ENCODE assay signal across 5 worm cellular contexts in the genomic region with DNA sequence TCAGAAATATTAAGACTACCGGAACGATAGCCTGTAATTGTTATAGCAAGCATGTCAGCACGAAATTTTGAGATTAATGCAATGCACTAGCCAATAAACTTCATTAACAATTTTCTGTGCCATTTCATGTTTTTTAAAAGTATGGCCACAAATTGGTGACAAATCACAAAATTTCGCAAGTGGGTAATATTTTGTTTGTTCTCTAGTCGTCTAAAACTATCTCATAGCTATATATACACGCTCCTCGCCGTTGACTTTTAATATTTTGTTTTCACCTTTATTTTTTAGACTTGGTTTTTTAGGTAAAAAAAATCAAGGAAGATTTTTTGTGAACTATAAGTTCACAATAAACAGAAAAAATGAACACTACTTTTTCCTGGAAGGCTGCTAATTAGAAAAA.
TF ChIP-seq lines count a peak whose summit lies in the region.

No protein-coding gene starts in this region.

TF ChIP-seq in whole organism, L1 larva, 84 proteins besides CTCF, POLR2A, EP300 and RAD21 (continues in another document):
- no peak for TF ChIP-seq unc-98 (GFP tag; IDR thresholded peaks at IDR 0.05; lab: Robert Waterston, UW)
- TF ChIP-seq blmp-1 (tag; optimal IDR thresholded peaks at IDR 0.05; lab: Kevin White, UChicago) = no peak
- TF ChIP-seq unc-62 (GFP tag; optimal IDR thresholded peaks at IDR 0.05; lab: Kevin White, UChicago) = no peak
- no peak for TF ChIP-seq snpc-4 (tag; optimal IDR thresholded peaks at IDR 0.05; lab: Kevin White, UChicago)
- TF ChIP-seq nhr-12 (tag; optimal IDR thresholded peaks at IDR 0.05; lab: Kevin White, UChicago) = no peak
- no peak for TF ChIP-seq snu-23 (GFP tag; optimal IDR thresholded peaks at IDR 0.05; lab: Kevin White, UChicago)
- TF ChIP-seq nhr-76 (tag; optimal IDR thresholded peaks at IDR 0.05; lab: Kevin White, UChicago) = no peak
- no peak for TF ChIP-seq pag-3 (tag; optimal IDR thresholded peaks at IDR 0.05; lab: Kevin White, UChicago; ENCODE audit: borderline replicate concordance, insufficient read depth)
- TF ChIP-seq nhr-19 (GFP tag; conservative IDR thresholded peaks at IDR 0.05; lab: Robert Waterston, UW) = no peak
- peak; percentile 22 for TF ChIP-seq nhr-20 (tag; optimal IDR thresholded peaks at IDR 0.05; lab: Kevin White, UChicago)
- no peak for TF ChIP-seq hpl-2 (GFP tag; optimal IDR thresholded peaks at IDR 0.05; lab: Kevin White, UChicago)
- TF ChIP-seq vab-15 (tag; optimal IDR thresholded peaks at IDR 0.05; lab: Kevin White, UChicago) = no peak
- no peak for TF ChIP-seq unc-130 (tag; optimal IDR thresholded peaks at IDR 0.05; lab: Kevin White, UChicago)
- TF ChIP-seq pqm-1 (tag; optimal IDR thresholded peaks at IDR 0.05; lab: Kevin White, UChicago) = no peak
- TF ChIP-seq efl-1 (optimal IDR thresholded peaks at IDR 0.05; lab: Kevin White, UChicago) = peak; percentile 18 to 27
- peak in 1 of 2 experiments; percentile 53 for TF ChIP-seq efl-1 (GFP tag; optimal IDR thresholded peaks at IDR 0.05 in 1 of 2; lab: Kevin White, UChicago)
- TF ChIP-seq nhr-77 (tag; optimal IDR thresholded peaks at IDR 0.05; lab: Kevin White, UChicago) = peak; percentile 36
- no peak for TF ChIP-seq tbx-2 (tag; optimal IDR thresholded peaks at IDR 0.05; lab: Kevin White, UChicago)

TF ChIP-seq in whole organism, L2 larva, 48 proteins besides CTCF, POLR2A, EP300 and RAD21 (continues in another document):
- TF ChIP-seq gmeb-1 (tag; optimal IDR thresholded peaks at IDR 0.05; lab: Kevin White, UChicago) = peak; percentile 22
- TF ChIP-seq ama-1 (optimal IDR thresholded peaks at IDR 0.05; lab: Kevin White, UChicago) = no peak
- TF ChIP-seq nhr-23 (tag; optimal IDR thresholded peaks at IDR 0.05; lab: Kevin White, UChicago) = no peak
- no peak for TF ChIP-seq ZK546.5 (tag; optimal IDR thresholded peaks at IDR 0.05; lab: Kevin White, UChicago)
- no peak for TF ChIP-seq nhr-10 (tag; optimal IDR thresholded peaks at IDR 0.05; lab: Kevin White, UChicago)
- no peak for TF ChIP-seq mab-5 (tag; optimal IDR thresholded peaks at IDR 0.05; lab: Kevin White, UChicago)
- no peak for TF ChIP-seq nhr-12 (tag; optimal IDR thresholded peaks at IDR 0.05; lab: Kevin White, UChicago)
- TF ChIP-seq sma-3 (GFP tag; optimal IDR thresholded peaks at IDR 0.05; lab: Kevin White, UChicago) = no peak
- TF ChIP-seq egl-27 (tag; optimal IDR thresholded peaks at IDR 0.05; lab: Kevin White, UChicago) = no peak
- TF ChIP-seq zag-1 (tag; optimal IDR thresholded peaks at IDR 0.05; lab: Kevin White, UChicago) = no peak
- peak; percentile 59 for TF ChIP-seq skn-1 (tag; optimal IDR thresholded peaks at IDR 0.05; lab: Kevin White, UChicago)
- no peak for TF ChIP-seq F13H6.1 (tag; optimal IDR thresholded peaks at IDR 0.05; lab: Kevin White, UChicago)
- TF ChIP-seq ztf-11 (tag; optimal IDR thresholded peaks at IDR 0.05; lab: Kevin White, UChicago) = no peak
- TF ChIP-seq ceh-82 (tag; optimal IDR thresholded peaks at IDR 0.05; lab: Kevin White, UChicago) = no peak
- TF ChIP-seq C34F6.9 (tag; optimal IDR thresholded peaks at IDR 0.05; lab: Kevin White, UChicago) = peak; percentile 19
- peak; percentile 24 for TF ChIP-seq fos-1 (tag; optimal IDR thresholded peaks at IDR 0.05; lab: Kevin White, UChicago)
- no peak for TF ChIP-seq nhr-77 (tag; optimal IDR thresholded peaks at IDR 0.05; lab: Kevin White, UChicago)
- no peak for TF ChIP-seq elt-3 (tag; optimal IDR thresholded peaks at IDR 0.05; lab: Kevin White, UChicago)
- TF ChIP-seq unc-55 (GFP tag; optimal IDR thresholded peaks at IDR 0.05; lab: Kevin White, UChicago) = no peak

TF ChIP-seq in whole organism, L3 larva, 47 proteins besides CTCF, POLR2A, EP300 and RAD21:
- TF ChIP-seq jun-1 (tag; optimal IDR thresholded peaks at IDR 0.05; lab: Kevin White, UChicago) (no peak), nhr-23 (tag; optimal IDR thresholded peaks at IDR 0.05; lab: Kevin White, UChicago) (no peak), ceh-16 (tag; optimal IDR thresholded peaks at IDR 0.05; lab: Kevin White, UChicago) (no peak), pqm-1 (tag; optimal IDR thresholded peaks at IDR 0.05; lab: Kevin White, UChicago) (peak; percentile 53), elt-2 (tag; optimal IDR thresholded peaks at IDR 0.05; lab: Kevin White, UChicago) (peak; percentile 29), unc-62 (GFP tag; optimal IDR thresholded peaks at IDR 0.05; lab: Kevin White, UChicago) (no peak), egl-27 (tag; optimal IDR thresholded peaks at IDR 0.05; lab: Kevin White, UChicago) (no peak), nhr-77 (tag; optimal IDR thresholded peaks at IDR 0.05; lab: Kevin White, UChicago) (no peak), pha-4 (tag; optimal IDR thresholded peaks at IDR 0.05; lab: Kevin White, UChicago) (peak; percentile 81), tbx-2 (tag; optimal IDR thresholded peaks at IDR 0.05; lab: Kevin White, UChicago) (no peak), skn-1 (tag; optimal IDR thresholded peaks at IDR 0.05; lab: Kevin White, UChicago) (peak; percentile 33), ztf-4 (tag; optimal IDR thresholded peaks at IDR 0.05; lab: Kevin White, UChicago) (no peak), ZK546.5 (tag; optimal IDR thresholded peaks at IDR 0.05; lab: Kevin White, UChicago) (no peak), nfya-1 (tag; optimal IDR thresholded peaks at IDR 0.05; lab: Kevin White, UChicago; ENCODE audit: insufficient read depth) (no peak), nhr-25 (tag; optimal IDR thresholded peaks at IDR 0.05; lab: Kevin White, UChicago) (no peak)

TF ChIP-seq in whole organism, L4 larva, 104 proteins besides CTCF, POLR2A, EP300 and RAD21:
- TF ChIP-seq tag-97 (GFP tag; IDR thresholded peaks at IDR 0.05; lab: Robert Waterston, UW) (no peak), nhr-28 (tag; optimal IDR thresholded peaks at IDR 0.05; lab: Kevin White, UChicago) (peak; percentile 57), lin-1 (GFP tag; IDR thresholded peaks at IDR 0.05; lab: Robert Waterston, UW) (no peak), pqm-1 (tag; optimal IDR thresholded peaks at IDR 0.05; lab: Kevin White, UChicago) (peak; percentile 8), dmd-6 (GFP tag; IDR thresholded peaks at IDR 0.05; lab: Robert Waterston, UW) (peak; percentile 31; the same call in 1 of the 2 replicates), nhr-111 (GFP tag; optimal IDR thresholded peaks at IDR 0.05; lab: Kevin White, UChicago) (no peak), daf-16 (GFP tag; optimal IDR thresholded peaks at IDR 0.05; lab: Kevin White, UChicago) (no peak), daf-16 (tag; optimal IDR thresholded peaks at IDR 0.05; lab: Kevin White, UChicago) (peak; percentile 83), sdz-12 (GFP tag; optimal IDR thresholded peaks at IDR 0.05; lab: Kevin White, UChicago) (no peak), zag-1 (tag; optimal IDR thresholded peaks at IDR 0.05; lab: Kevin White, UChicago) (no peak), ceh-32 (tag; optimal IDR thresholded peaks at IDR 0.05; lab: Kevin White, UChicago; ENCODE audit: poor library complexity) (no peak)

TF ChIP-seq in whole organism, young adult, 124 proteins besides CTCF, POLR2A, EP300 and RAD21:
- peak; percentile 5 for TF ChIP-seq nhr-80 (tag; optimal IDR thresholded peaks at IDR 0.05; lab: Kevin White, UChicago)
- TF ChIP-seq ztf-6 (GFP tag; IDR thresholded peaks at IDR 0.05; lab: Robert Waterston, UW) = no peak
- TF ChIP-seq rpc-1 (optimal IDR thresholded peaks at IDR 0.05; lab: Kevin White, UChicago) = no peak
- no peak for TF ChIP-seq rpc-1 (tag; optimal IDR thresholded peaks at IDR 0.05; lab: Kevin White, UChicago)
- TF ChIP-seq nhr-120 (GFP tag; IDR thresholded peaks at IDR 0.05; lab: Robert Waterston, UW) = no peak
- TF ChIP-seq cebp-1 (GFP tag; IDR thresholded peaks at IDR 0.05; lab: Robert Waterston, UW) = peak; percentile 85
- TF ChIP-seq cebp-1 (tag; optimal IDR thresholded peaks at IDR 0.05; lab: Kevin White, UChicago) = peak; percentile 90
